Worm (Caenorhabditis elegans) whole organism, young adult: Measurements from ENCODE around the gene pptr-2.

Source experiments
- cebp-1 ChIP-seq, 2 experiments: fragments of 200-800 bp in 1 of 2; sonication (Bioruptor generic) in 1 of 2; sonication (generic microtip) in 1 of 2; IDR thresholded peaks in 1 of 2; optimal IDR thresholded peaks in 1 of 2; 2 replicates each; pipeline versions ENCODE4 v1.3.6 to Lab custom; 2017 to 2022; ENCODE audit warnings: missing compliant biosample characterization in 2 of 2, missing genetic modification characterization in 2 of 2, mild to moderate bottlenecking in 1 of 2, missing genetic modification reagents in 1 of 2, moderate library complexity in 1 of 2
- dpl-1 ChIP-seq: fragments of 150-350 bp; optimal IDR thresholded peaks from 2 replicates; lab custom pipeline; 2014; ENCODE audit warnings: missing biosample characterization, missing genetic modification reagents, missing genetic modification characterization
- hrde-1 ChIP-seq: sonication (generic microtip); optimal IDR thresholded peaks from 2 replicates; lab custom pipeline; 2016; ENCODE audit warnings: missing genetic modification characterization, mild to moderate bottlenecking, missing compliant biosample characterization, moderate library complexity, missing genotype, missing genetic modification reagents, borderline replicate concordance

DNA sequence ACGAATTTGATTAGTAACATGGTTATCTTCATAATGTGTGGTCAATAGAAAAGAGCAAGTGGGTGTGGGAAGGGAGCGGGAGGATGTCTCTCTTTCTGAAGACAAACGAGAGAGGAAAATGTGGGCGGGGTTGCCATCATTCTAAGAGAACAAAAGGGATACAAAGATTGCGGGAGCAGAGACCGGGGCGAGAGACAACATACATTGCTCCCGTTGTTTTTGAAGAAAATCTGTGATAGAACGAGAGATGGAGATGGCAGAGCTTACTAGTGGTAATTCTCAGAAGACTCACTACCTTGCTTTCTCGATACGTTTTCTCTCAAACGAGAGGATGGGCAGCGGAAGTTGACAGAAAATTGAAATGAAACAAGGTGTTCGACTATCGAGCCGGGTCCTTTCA is 38.6 kb upstream of the pptr-2 start:
- TF ChIP-seq hrde-1 (tag; lab: Kevin White, UChicago) = no peak
- TF ChIP-seq cebp-1 (GFP tag; IDR thresholded peaks at IDR 0.05; lab: Robert Waterston, UW) = no peak
- TF ChIP-seq cebp-1 (tag; optimal IDR thresholded peaks at IDR 0.05; lab: Kevin White, UChicago) = no peak
- TF ChIP-seq dpl-1 (GFP tag; lab: Kevin White, UChicago) = no peak
